Worm (Caenorhabditis elegans) whole organism, late embryonic: ENCODE measurements around the gene ZC449.1.

Experiments
- C38D4.7 ChIP-seq: fragments of 200-800 bp; sonication (Bioruptor generic); optimal IDR thresholded peaks from 2 replicates; lab custom pipeline; 2018; ENCODE audit warnings: mild to moderate bottlenecking, missing genetic modification characterization, moderate library complexity, missing compliant biosample characterization
- T23F11.4 ChIP-seq: fragments of 200-800 bp; sonication (Bioruptor generic); optimal IDR thresholded peaks from 2 replicates; lab custom pipeline; 2018; ENCODE audit warnings: mild to moderate bottlenecking, missing genetic modification characterization, missing compliant biosample characterization
- Y22D7AL.16 ChIP-seq: sonication (generic microtip); optimal IDR thresholded peaks from 2 replicates; lab custom pipeline; 2016; ENCODE audit warnings: missing genetic modification characterization, missing compliant biosample characterization
- ama-1 ChIP-seq: fragments of 150-350 bp; optimal IDR thresholded peaks from 2 replicates; lab custom pipeline; 2014
- ceh-18 ChIP-seq: sonication (generic microtip); optimal IDR thresholded peaks from 2 replicates; lab custom pipeline; 2016; ENCODE audit warnings: missing genetic modification characterization, missing compliant biosample characterization
- ceh-22 ChIP-seq: sonication (generic microtip); optimal IDR thresholded peaks from 2 replicates; lab custom pipeline; 2017; ENCODE audit warnings: missing biosample characterization, missing genetic modification characterization
- ceh-24 ChIP-seq: sonication (generic microtip); optimal IDR thresholded peaks from 2 replicates; lab custom pipeline; 2016; ENCODE audit warnings: mild to moderate bottlenecking, missing genetic modification characterization, missing compliant biosample characterization
- ceh-30 ChIP-seq: fragments of 150-350 bp; optimal IDR thresholded peaks from 2 replicates; lab custom pipeline; 2014; ENCODE audit warnings: missing biosample characterization, missing genetic modification characterization
- ceh-31 ChIP-seq: sonication (generic microtip); optimal IDR thresholded peaks from 2 replicates; lab custom pipeline; 2016; ENCODE audit warnings: missing genetic modification characterization, missing compliant biosample characterization
- ceh-34 ChIP-seq: sonication (generic microtip); optimal IDR thresholded peaks from 2 replicates; lab custom pipeline; 2016; ENCODE audit warnings: mild to moderate bottlenecking, missing genetic modification characterization, missing compliant biosample characterization
- ceh-45 ChIP-seq: fragments of 200-800 bp; sonication (Bioruptor generic); IDR thresholded peaks from 2 replicates; pipeline ENCODE4 v1.3.6; 2022; ENCODE audit warnings: missing genetic modification reagents, missing genetic modification characterization, missing compliant biosample characterization
- ceh-9 ChIP-seq: sonication (generic microtip); optimal IDR thresholded peaks from 2 replicates; lab custom pipeline; 2016; ENCODE audit warnings: mild to moderate bottlenecking, missing genetic modification characterization, inconsistent platforms, missing compliant biosample characterization
- dmd-4 ChIP-seq: sonication (generic microtip); optimal IDR thresholded peaks from 2 replicates; lab custom pipeline; 2016; ENCODE audit warnings: borderline replicate concordance, missing genetic modification characterization, missing compliant biosample characterization
- dve-1 ChIP-seq: sonication (generic microtip); optimal IDR thresholded peaks from 2 replicates; lab custom pipeline; 2017; ENCODE audit warnings: antibody characterized with exemption, mild to moderate bottlenecking, missing genetic modification characterization, missing compliant biosample characterization
- elt-2 ChIP-seq: sonication (generic microtip); optimal IDR thresholded peaks from 2 replicates; lab custom pipeline; 2016; ENCODE audit warnings: missing genetic modification reagents, missing genetic modification characterization, missing compliant biosample characterization
- ets-4 ChIP-seq: sonication (generic microtip); optimal IDR thresholded peaks from 2 replicates; lab custom pipeline; 2016; ENCODE audit warnings: missing genetic modification characterization, missing compliant biosample characterization
- eyg-1 ChIP-seq: sonication (generic microtip); optimal IDR thresholded peaks from 2 replicates; lab custom pipeline; 2016; ENCODE audit warnings: missing genotype, missing genetic modification characterization, missing compliant biosample characterization
- fax-1 ChIP-seq: sonication (generic microtip); optimal IDR thresholded peaks from 2 replicates; lab custom pipeline; 2016; ENCODE audit warnings: missing genotype, missing genetic modification characterization, missing compliant biosample characterization
- fkh-10 ChIP-seq: fragments of 150-350 bp; optimal IDR thresholded peaks from 2 replicates; lab custom pipeline; 2014; ENCODE audit warnings: missing biosample characterization, missing genetic modification reagents, missing genetic modification characterization
- gmeb-2 ChIP-seq: sonication (generic microtip); optimal IDR thresholded peaks from 2 replicates; lab custom pipeline; 2016; ENCODE audit warnings: missing genetic modification characterization, inconsistent platforms, missing compliant biosample characterization
- hlh-13 ChIP-seq: fragments of 200-800 bp; sonication (Bioruptor generic); optimal IDR thresholded peaks from 2 replicates; lab custom pipeline; 2018; ENCODE audit warnings: mild to moderate bottlenecking, missing genetic modification characterization, missing compliant biosample characterization
- hlh-15 ChIP-seq: sonication (generic microtip); optimal IDR thresholded peaks from 2 replicates; lab custom pipeline; 2016; ENCODE audit warnings: missing genetic modification characterization, missing compliant biosample characterization
- hlh-30 ChIP-seq: sonication (generic microtip); optimal IDR thresholded peaks from 2 replicates; lab custom pipeline; 2017; ENCODE audit warnings: antibody characterized with exemption, missing genetic modification characterization, missing compliant biosample characterization; ENCODE audit not compliant: insufficient read depth
- hlh-8 ChIP-seq: sonication (generic microtip); optimal IDR thresholded peaks from 2 replicates; lab custom pipeline; 2016; ENCODE audit warnings: missing genotype, missing genetic modification characterization, missing compliant biosample characterization
- lim-6 ChIP-seq: sonication (generic microtip); optimal IDR thresholded peaks from 2 replicates; lab custom pipeline; 2016; ENCODE audit warnings: missing genetic modification characterization, missing compliant biosample characterization
- mec-3 ChIP-seq: sonication (generic microtip); optimal IDR thresholded peaks from 2 replicates; lab custom pipeline; 2016; ENCODE audit warnings: borderline replicate concordance, missing genetic modification characterization, missing compliant biosample characterization
- nhr-232 ChIP-seq: sonication (generic microtip); optimal IDR thresholded peaks from 2 replicates; lab custom pipeline; 2016; ENCODE audit warnings: missing genetic modification characterization, missing compliant biosample characterization
- npax-4 ChIP-seq: sonication (generic microtip); optimal IDR thresholded peaks from 2 replicates; lab custom pipeline; 2016; ENCODE audit warnings: missing genetic modification characterization, missing compliant biosample characterization
- odd-2 ChIP-seq: sonication (generic microtip); optimal IDR thresholded peaks from 2 replicates; lab custom pipeline; 2017; ENCODE audit warnings: antibody characterized with exemption, mild to moderate bottlenecking, missing genetic modification characterization, missing compliant biosample characterization
- pat-9 ChIP-seq: fragments of 200-800 bp; sonication (Bioruptor generic); optimal IDR thresholded peaks from 2 replicates; lab custom pipeline; 2018; ENCODE audit warnings: mild to moderate bottlenecking, missing genetic modification characterization, moderate library complexity, missing compliant biosample characterization
- pax-1 ChIP-seq: fragments of 150-350 bp; optimal IDR thresholded peaks from 2 replicates; lab custom pipeline; 2014; ENCODE audit warnings: missing biosample characterization, missing genetic modification characterization
- pha-4 ChIP-seq: fragments of 150-350 bp; optimal IDR thresholded peaks from 2 replicates; lab custom pipeline; 2018; ENCODE audit warnings: missing biosample characterization, missing genetic modification reagents, missing genetic modification characterization
- pqm-1 ChIP-seq: sonication (generic microtip); optimal IDR thresholded peaks from 2 replicates; lab custom pipeline; 2016; ENCODE audit warnings: missing genetic modification characterization, missing compliant biosample characterization
- pros-1 ChIP-seq: fragments of 150-350 bp; optimal IDR thresholded peaks from 2 replicates; lab custom pipeline; 2014; ENCODE audit warnings: missing biosample characterization, missing genetic modification reagents, missing genetic modification characterization
- tbx-2 ChIP-seq: sonication (generic microtip); optimal IDR thresholded peaks from 2 replicates; lab custom pipeline; 2016; ENCODE audit warnings: missing genetic modification characterization, missing compliant biosample characterization
- tbx-7 ChIP-seq: sonication (generic microtip); optimal IDR thresholded peaks from 2 replicates; lab custom pipeline; 2016; ENCODE audit warnings: missing genotype, missing genetic modification characterization, missing compliant biosample characterization
- ttx-3 ChIP-seq: sonication (generic microtip); optimal IDR thresholded peaks from 2 replicates; lab custom pipeline; 2016; ENCODE audit warnings: missing genetic modification reagents, missing genetic modification characterization, missing compliant biosample characterization
- unc-3 ChIP-seq, 2 experiments: fragments of 200-800 bp in 1 of 2; sonication (Bioruptor generic) in 1 of 2; sonication (generic microtip) in 1 of 2; conservative IDR thresholded peaks in 1 of 2; optimal IDR thresholded peaks in 1 of 2; 2 replicates each; pipeline versions ENCODE4 v1.3.6 to Lab custom; 2016 to 2022; ENCODE audit warnings: missing compliant biosample characterization in 2 of 2, missing genetic modification characterization in 2 of 2, missing genetic modification reagents in 1 of 2
- unc-42 ChIP-seq: sonication (generic microtip); optimal IDR thresholded peaks from 2 replicates; lab custom pipeline; 2016; ENCODE audit warnings: missing genotype, missing genetic modification characterization, missing compliant biosample characterization
- unc-55 ChIP-seq: sonication (generic microtip); optimal IDR thresholded peaks from 2 replicates; lab custom pipeline; 2017; ENCODE audit warnings: missing biosample characterization, missing genetic modification reagents, missing genetic modification characterization

ZC449.1 gene

DNA sequence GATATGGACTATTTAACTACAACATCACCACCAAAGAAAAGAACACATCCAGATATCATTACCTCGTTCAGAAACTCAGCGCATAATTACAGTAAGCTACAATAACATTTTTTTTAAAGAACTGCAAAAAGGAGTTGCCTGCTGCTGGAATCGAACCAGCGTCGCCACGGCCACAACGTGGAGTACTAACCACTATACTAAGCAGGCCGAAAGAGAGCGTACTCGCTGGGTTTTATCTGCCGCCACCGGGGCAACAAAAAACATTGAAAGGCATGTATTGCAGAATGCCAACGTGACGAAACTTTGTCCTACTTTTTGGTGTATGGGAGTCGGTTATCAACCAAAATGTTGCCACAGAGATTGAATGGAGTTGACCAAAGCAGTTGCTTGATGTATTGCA is 1.5 kb upstream of the ZC449.1 start (continued):
- TF ChIP-seq Y22D7AL.16 (tag; lab: Kevin White, UChicago) (peak; percentile 44), ceh-31 (tag; lab: Kevin White, UChicago) (peak; percentile 3)

DNA sequence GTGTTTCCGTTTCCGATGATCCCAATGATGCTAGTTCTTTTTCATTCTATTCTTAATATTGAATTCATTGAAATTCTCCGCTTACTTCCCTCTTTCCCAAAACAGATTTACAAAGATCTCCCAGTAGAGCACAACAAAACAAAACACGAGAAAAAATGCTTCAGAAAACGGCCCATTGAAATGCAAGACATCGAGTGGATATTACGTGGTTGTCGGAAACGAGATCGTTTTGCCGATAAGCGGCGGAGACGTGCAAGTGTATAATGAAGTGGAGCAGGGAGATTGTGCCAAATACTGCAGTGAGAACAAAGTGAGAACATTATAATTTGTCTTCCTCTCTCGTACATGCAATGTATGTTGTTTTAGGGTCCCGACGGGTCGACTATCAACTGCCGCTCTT is 2.2 kb downstream of the ZC449.1 start:
- no peak for TF ChIP-seq gmeb-2
- TF ChIP-seq ceh-24 = no peak
- no peak for TF ChIP-seq unc-42
- no peak for TF ChIP-seq ceh-45 (GFP tag; lab: Robert Waterston, UW)
- TF ChIP-seq fax-1 = no peak
- no peak for TF ChIP-seq ceh-9 (tag; lab: Kevin White, UChicago)
- no peak for TF ChIP-seq mec-3
- TF ChIP-seq eyg-1 (tag; lab: Kevin White, UChicago) = no peak
- no peak for TF ChIP-seq ceh-22 (tag; lab: Kevin White, UChicago)
- no peak for TF ChIP-seq unc-3 (GFP tag; conservative IDR thresholded peaks at IDR 0.05; lab: Robert Waterston, UW)
- TF ChIP-seq unc-3 (tag; optimal IDR thresholded peaks at IDR 0.05; lab: Kevin White, UChicago) = no peak
- no peak for TF ChIP-seq dmd-4 (tag; lab: Kevin White, UChicago)
- TF ChIP-seq unc-55 (GFP tag; lab: Kevin White, UChicago) = no peak
- no peak for TF ChIP-seq T23F11.4
- no peak for TF ChIP-seq hlh-30 (tag; lab: Kevin White, UChicago)

ce11 chrX:5027923-5028592 is 3.8 kb downstream of the ZC449.1 start:
- TF ChIP-seq T23F11.4 (no peak), unc-42 (peak; percentile 36)
- TF ChIP-seq, all 69 proteins: peak for 1

DNA sequence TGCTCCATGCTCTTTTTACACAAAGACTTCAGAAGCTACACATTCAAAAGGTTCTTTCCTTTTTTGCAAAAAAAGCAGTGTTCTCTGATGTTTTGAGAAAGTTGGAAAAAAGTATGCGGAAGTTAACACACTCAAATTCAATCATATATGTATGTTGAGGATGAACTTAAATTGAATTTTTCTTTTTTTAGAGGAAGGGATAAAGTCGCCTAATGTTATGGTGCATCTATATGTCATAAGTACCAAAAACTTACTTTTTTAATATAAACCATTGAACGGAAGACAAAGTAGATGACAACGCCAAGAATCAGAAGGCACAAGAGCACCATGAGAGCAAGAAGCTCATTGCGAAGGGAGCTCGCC is 4.4 kb downstream of the ZC449.1 start:
- TF ChIP-seq ama-1 (lab: Kevin White, UChicago) (no peak), ceh-9 (tag; lab: Kevin White, UChicago) (no peak), C38D4.7 (GFP tag; lab: Kevin White, UChicago) (no peak), tbx-7 (tag; lab: Kevin White, UChicago) (no peak), fax-1 (no peak)
- TF ChIP-seq, all 69 proteins: peak for 0

DNA sequence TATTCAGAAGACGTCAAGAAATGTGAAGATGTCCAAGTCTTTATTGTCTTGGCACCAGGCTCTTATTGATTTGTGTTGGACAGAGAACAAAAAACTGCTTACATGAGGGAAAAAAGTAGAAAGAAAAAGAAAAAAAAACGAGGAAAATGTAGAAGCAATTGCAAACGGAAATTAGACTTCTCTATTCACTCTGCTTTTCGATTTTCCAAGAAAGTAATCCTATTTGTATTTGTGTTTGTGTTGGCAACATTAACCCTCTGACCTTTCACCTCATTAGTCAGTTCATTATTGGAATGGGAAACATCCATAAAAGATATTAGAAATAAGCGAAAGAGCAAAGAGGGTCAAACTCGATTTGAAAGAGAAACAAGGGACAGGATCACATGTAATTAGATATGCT is 7.5 kb downstream of the ZC449.1 start:
- no peak for TF ChIP-seq ets-4
- peak; percentile 98 for TF ChIP-seq unc-42

- TF ChIP-seq pros-1 (no peak), ceh-30 (tag; lab: Kevin White, UChicago) (no peak), dve-1 (tag; lab: Kevin White, UChicago) (no peak), npax-4 (tag; lab: Kevin White, UChicago) (no peak), dmd-4 (tag; lab: Kevin White, UChicago) (no peak), pax-1 (tag; lab: Kevin White, UChicago) (no peak), pha-4 (no peak), nhr-232 (tag; lab: Kevin White, UChicago) (no peak), fax-1 (no peak), lim-6 (tag; lab: Kevin White, UChicago) (no peak), ceh-18 (tag; lab: Kevin White, UChicago) (no peak)
- TF ChIP-seq, all 69 proteins: peak for 0
These were observed 9.6 kb downstream of the ZC449.1 start, which contains the start of gene ZC449.4 for ce11 chrX:5033868-5034267. Gene ZC449.4 (minus strand): TSS chrX:5033968.

- TF ChIP-seq tbx-2 (tag; lab: Kevin White, UChicago) (no peak), ceh-45 (GFP tag; lab: Robert Waterston, UW) (no peak), tbx-7 (tag; lab: Kevin White, UChicago) (no peak), elt-2 (no peak), pqm-1 (tag; lab: Kevin White, UChicago) (no peak), hlh-8 (tag; lab: Kevin White, UChicago) (no peak), ceh-31 (tag; lab: Kevin White, UChicago) (no peak), hlh-15 (tag; lab: Kevin White, UChicago) (no peak), ceh-34 (tag; lab: Kevin White, UChicago) (no peak), pat-9 (tag; lab: Kevin White, UChicago) (no peak), ttx-3 (no peak), mec-3 (no peak), gmeb-2 (no peak), fkh-10 (GFP tag; lab: Kevin White, UChicago) (no peak), hlh-13 (GFP tag; lab: Kevin White, UChicago) (no peak), odd-2 (tag; lab: Kevin White, UChicago) (no peak), ceh-9 (tag; lab: Kevin White, UChicago) (no peak), pax-1 (tag; lab: Kevin White, UChicago) (no peak)
These were observed 13.5 kb downstream of the ZC449.1 start, which contains the start of gene ZC449.5 for ce11 chrX:5037673-5038072. Gene ZC449.5 (minus strand): TSS chrX:5037773.
